Fruit fly (Drosophila melanogaster): Measurements from ENCODE around the gene InR.

The InR gene

dm6 chr3R:21566367-21566766 lies 52.8 kb downstream of the InR start:
- no peak for TF ChIP-seq sage (GFP tag; optimal IDR thresholded peaks at IDR 0.05)
- no peak for TF ChIP-seq dl (GFP tag; optimal IDR thresholded peaks at IDR 0.05; ENCODE audit: insufficient read depth in 1 of 2, partially characterized antibody in 2 of 2)

- TF ChIP-seq Dfd (GFP tag; optimal IDR thresholded peaks at IDR 0.05) (no peak), dsf (GFP tag; optimal IDR thresholded peaks at IDR 0.05; ENCODE audit: borderline replicate concordance) (no peak), Abd-B (GFP tag; optimal IDR thresholded peaks at IDR 0.05) (no peak), Hnf4 (GFP tag; optimal IDR thresholded peaks at IDR 0.05) (no peak)
These were observed 55.8 kb downstream of the InR start for dm6 chr3R:21563306-21563705.

DNA sequence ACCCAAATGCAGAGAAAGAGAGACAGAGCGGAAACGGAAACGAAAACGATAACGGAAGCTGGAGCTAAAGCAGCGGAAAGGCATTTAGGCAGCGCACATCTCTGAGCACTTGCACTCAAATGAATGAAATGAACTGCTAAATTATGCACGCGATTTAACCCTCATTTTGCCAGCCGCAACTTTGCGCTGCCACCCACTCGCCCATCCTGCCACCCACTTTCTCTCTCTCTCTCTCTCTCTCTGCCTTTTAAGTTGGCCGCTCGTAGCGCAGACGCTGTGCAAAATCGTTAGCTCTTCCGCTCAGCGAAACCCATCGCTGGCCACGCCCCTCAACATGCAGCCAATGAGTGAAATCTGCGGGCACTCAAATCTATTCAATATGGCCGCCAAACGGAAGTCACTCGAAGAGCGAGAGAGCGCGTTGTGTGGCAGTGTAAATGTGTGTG lies 57.7 kb downstream of the InR start:
- TF ChIP-seq Vsx2 (GFP tag; optimal IDR thresholded peaks at IDR 0.05; ENCODE audit: partially characterized antibody) (peak; percentile 8), br (GFP tag; optimal IDR thresholded peaks at IDR 0.05) (no peak)

DNA sequence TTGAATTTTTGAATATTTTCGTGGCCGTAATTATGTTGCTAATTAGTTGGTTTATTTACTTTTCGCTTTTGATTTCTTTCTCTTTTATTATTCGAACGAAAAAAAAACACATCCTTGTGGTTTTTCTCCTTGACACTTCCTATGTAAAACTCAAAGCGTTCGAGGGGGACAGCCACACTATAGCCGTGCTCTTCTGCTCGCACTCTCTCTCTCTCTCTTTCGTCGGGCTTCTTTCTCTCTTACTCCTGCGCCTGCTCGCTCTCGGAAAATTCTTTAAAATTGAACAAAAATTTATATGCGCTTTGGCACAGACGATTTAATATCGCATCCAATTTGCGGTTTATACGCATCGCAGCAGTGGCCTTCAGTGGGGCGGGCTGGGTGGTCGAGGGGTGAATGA lies 61.2 kb downstream of the InR start:
- TF ChIP-seq fru (GFP tag; optimal IDR thresholded peaks at IDR 0.05) (no peak), h (GFP tag; optimal IDR thresholded peaks at IDR 0.05) (no peak), Dfd (GFP tag; optimal IDR thresholded peaks at IDR 0.05) (no peak), jim (GFP tag; optimal IDR thresholded peaks at IDR 0.05) (no peak)

- no peak for TF ChIP-seq jim (GFP tag; optimal IDR thresholded peaks at IDR 0.05)
These were observed 62.1 kb downstream of the InR start, which contains the start of gene slou for dm6 chr3R:21557052-21557451. Gene slou (minus strand): TSS chr3R:21557182.

DNA sequence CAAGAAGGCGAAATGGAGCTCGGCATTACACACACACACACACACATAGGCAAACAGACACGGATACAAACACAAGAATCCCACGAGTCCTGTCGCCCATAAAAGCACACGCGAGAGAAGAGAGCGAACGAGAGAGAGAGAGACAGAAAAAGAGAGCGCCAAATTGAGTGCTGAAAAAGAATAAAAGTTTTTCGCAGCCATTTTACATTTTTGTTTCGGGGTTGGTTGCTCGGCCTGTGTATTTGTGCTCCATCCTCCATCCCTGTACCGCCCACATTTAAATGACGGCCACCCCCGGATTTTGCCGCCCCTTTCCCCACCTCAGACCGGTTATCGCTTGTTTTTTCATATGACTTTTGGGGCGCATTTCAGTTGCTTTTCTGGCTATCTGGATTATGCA lies 67.6 kb downstream of the InR start:
- TF ChIP-seq jim (GFP tag; optimal IDR thresholded peaks at IDR 0.05), result no peak
- no peak for TF ChIP-seq N (GFP tag; optimal IDR thresholded peaks at IDR 0.05)
- no peak for TF ChIP-seq Abd-B (GFP tag; optimal IDR thresholded peaks at IDR 0.05)
- TF ChIP-seq woc (GFP tag; optimal IDR thresholded peaks at IDR 0.05), result no peak
- no peak for TF ChIP-seq ey (GFP tag; optimal IDR thresholded peaks at IDR 0.05)
- TF ChIP-seq Myc (optimal IDR thresholded peaks at IDR 0.05), result no peak

DNA sequence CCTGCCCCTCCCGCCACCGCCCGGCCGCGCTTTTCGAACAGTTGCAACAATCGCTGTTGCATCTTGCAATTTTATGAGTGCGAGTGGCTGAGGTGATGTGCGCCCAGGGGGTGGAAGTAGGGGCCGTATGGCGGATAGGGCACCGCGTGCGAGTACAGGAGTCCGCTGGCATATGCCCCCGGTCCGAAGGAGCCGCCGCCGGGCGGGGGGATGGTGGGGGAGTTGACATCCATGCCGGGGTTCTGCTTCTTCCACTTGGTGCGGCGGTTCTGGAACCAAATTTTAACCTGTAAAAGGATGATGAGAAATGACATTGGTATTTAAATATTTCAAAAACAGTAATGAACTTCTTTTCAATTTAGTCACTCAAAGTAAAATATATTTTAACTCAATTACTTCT lies 70.2 kb downstream of the InR start:
- TF ChIP-seq Dfd (GFP tag; optimal IDR thresholded peaks at IDR 0.05) (peak; percentile 97), ey (GFP tag; optimal IDR thresholded peaks at IDR 0.05) (no peak)

- TF ChIP-seq OdsH (GFP tag; optimal IDR thresholded peaks at IDR 0.05) (no peak), Abd-B (GFP tag; optimal IDR thresholded peaks at IDR 0.05) (no peak), dsf (GFP tag; optimal IDR thresholded peaks at IDR 0.05; ENCODE audit: borderline replicate concordance) (no peak), fru (GFP tag; optimal IDR thresholded peaks at IDR 0.05) (no peak), dmrt93B (GFP tag; optimal IDR thresholded peaks at IDR 0.05) (no peak), foxo (GFP tag; optimal IDR thresholded peaks at IDR 0.05) (no peak), lola (GFP tag; optimal IDR thresholded peaks at IDR 0.05) (no peak), dl (GFP tag; optimal IDR thresholded peaks at IDR 0.05; ENCODE audit: insufficient read depth in 1 of 2, partially characterized antibody in 2 of 2) (no peak), Rel (GFP tag; optimal IDR thresholded peaks at IDR 0.05) (no peak), Rel (tag; optimal IDR thresholded peaks at IDR 0.05) (no peak), brk (GFP tag; optimal IDR thresholded peaks at IDR 0.05) (no peak), rgr (GFP tag; optimal IDR thresholded peaks at IDR 0.05) (no peak), Sp1 (GFP tag; optimal IDR thresholded peaks at IDR 0.05) (no peak), Jra (GFP tag; optimal IDR thresholded peaks at IDR 0.05) (no peak), ey (GFP tag; optimal IDR thresholded peaks at IDR 0.05) (no peak), pan (optimal IDR thresholded peaks at IDR 0.05) (no peak), Hr78 (GFP tag; optimal IDR thresholded peaks at IDR 0.05) (no peak), CG32264 (GFP tag; optimal IDR thresholded peaks at IDR 0.05) (no peak), CrebA (GFP tag; optimal IDR thresholded peaks at IDR 0.05; ENCODE audit: borderline replicate concordance) (no peak)
These were observed 75.0 kb downstream of the InR start for dm6 chr3R:21544107-21544506.

Measured in whole organism, wandering third instar larva.